Fruit fly (Drosophila melanogaster) whole organism, embryonic: ENCODE data around the gene Ptp10D.
A peak's percentile ranks its signal among the peaks of the same experiment; 100 is the strongest.

Source experiments
- Adf1 ChIP-seq: fragments of 200-800 bp; sonication (Bioruptor generic); IDR thresholded peaks from 2 replicates; pipeline ENCODE4 v1.3.6; 2022; ENCODE audit warnings: missing biosample characterization, missing genetic modification characterization
- CG11723 ChIP-seq: fragments of 200-800 bp; sonication (Bioruptor generic); optimal IDR thresholded peaks from 2 replicates; lab custom pipeline; 2017; ENCODE audit warnings: missing biosample characterization, mild to moderate bottlenecking, missing genetic modification characterization
- Sry-β ChIP-seq: fragments of 200-800 bp; sonication (Bioruptor generic); optimal IDR thresholded peaks from 2 replicates; lab custom pipeline; 2018; ENCODE audit warnings: missing biosample characterization, mild to moderate bottlenecking, missing genetic modification characterization, moderate library complexity

DNA sequence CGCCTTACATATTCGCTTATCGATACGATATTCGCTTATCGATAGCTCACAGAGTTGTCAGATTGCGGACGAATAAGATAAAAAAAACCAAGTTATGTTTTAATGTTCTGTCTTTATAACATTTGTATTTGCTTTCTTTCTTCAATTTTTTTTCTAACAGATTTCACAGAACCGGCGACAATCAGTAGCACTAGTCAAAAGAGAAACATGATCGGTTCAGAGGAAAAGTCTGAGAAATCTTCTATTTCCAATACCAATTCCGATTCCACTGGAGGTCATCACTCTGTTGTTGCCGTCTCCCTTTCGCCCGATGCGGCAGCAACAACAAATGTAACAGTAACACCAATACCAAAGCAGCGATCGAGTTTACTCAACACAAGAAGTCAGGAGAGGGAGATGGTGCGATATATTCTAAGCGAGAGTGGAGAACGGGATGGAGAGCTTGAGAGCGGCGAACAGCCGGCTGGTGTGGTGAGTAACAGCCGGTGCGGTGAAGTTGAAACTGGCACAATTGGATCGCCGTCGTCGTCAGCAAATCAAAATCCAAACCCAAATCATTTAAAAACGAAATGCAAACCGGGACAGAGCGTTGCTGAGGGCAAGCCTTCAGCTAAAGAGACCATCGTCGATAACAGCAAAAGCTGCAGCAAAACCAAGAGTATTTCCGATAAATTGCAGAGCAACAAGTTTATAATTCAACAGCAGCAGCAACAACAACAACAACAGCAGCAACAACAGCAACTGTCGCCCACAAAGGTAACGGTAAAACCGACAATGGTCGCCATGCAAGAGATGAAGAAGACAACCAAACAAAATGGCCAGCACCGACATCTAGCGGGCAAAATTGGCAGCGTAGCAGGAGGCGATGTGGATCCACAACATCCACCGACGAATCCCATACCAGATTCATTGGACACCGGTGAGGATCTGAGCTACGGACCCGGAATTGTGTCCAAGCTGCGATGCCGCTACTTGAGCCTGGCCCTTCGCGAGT is 60.0 kb downstream of the Ptp10D start:
- TF ChIP-seq Sry-β (GFP tag; lab: Kevin White, UChicago) (peak; percentile 77), Adf1 (no peak), CG11723 (no peak)
